Fruit fly (Drosophila melanogaster) ovary, adult (tissue): ENCODE results near the gene Ubi-p5E.

ENCODE experiments used
- CG17801 ChIP-seq: fragments of 200-800 bp; optimal IDR thresholded peaks from 2 replicates; lab custom pipeline; 2019; ENCODE audit warnings: missing biosample characterization, mild to moderate bottlenecking, missing genetic modification characterization, moderate library complexity; ENCODE audit not compliant: partially characterized antibody

Gene Ubi-p5E

dm6 chrX:6252897-6253540 lies 26.4 kb downstream of the Ubi-p5E start:
- TF ChIP-seq CG17801 (GFP tag; lab: Kevin White, UChicago) = no peak

DNA sequence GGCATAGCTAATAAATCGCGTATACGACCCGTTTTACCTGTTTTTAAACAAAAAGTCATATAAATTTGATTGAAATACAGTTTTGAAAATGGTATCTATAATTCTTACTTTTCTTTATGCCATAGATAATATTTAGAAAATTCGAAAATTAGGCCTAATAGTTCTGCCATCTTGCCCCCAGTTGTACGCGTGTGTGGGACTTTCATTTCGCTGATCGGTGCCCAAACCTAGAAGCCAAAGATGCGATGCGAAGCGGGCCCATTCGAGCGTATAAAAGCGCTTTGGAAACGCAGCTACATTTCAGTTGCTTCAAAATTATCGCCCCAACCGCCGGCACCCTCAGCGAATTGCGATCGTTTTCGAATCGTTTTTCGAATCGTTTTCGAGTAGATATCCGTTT lies 42.4 kb downstream of the Ubi-p5E start, which contains the start of gene CG14445:
Gene CG14445 (plus strand): TSS at position 301 of the 400 bp plus-strand sequence.
- no peak for TF ChIP-seq CG17801 (GFP tag; lab: Kevin White, UChicago)

DNA sequence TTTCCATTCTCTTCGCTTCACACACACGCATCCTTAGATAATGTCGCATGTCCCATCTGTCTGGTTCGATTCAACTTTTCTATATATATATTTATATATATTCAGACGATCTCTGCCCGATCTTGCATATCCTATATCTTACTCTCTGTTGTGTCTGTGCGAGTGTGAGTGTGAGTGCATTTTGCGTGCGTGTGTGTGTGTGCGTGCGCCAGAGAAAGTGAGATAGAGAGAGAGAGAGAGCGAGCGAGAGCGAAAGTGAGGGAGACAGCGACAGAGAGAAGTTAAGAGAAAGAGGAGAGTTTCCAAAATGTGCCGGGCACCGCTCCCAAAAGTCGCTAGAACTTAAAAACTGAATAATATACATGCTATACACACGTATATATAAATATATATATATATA lies 47.7 kb downstream of the Ubi-p5E start:
- no peak for TF ChIP-seq CG17801 (GFP tag; lab: Kevin White, UChicago)
